Fruit fly (Drosophila melanogaster) whole organism, pupa: Measurements from ENCODE around the gene CG6171.

Experiments used
- CG10348 ChIP-seq: fragments of 200-800 bp; sonication (Bioruptor generic); IDR thresholded peaks from 2 replicates; pipeline ENCODE4 v1.3.6; 2022; ENCODE audit warnings: missing biosample characterization, missing genetic modification characterization
- CG12605 ChIP-seq: fragments of 200-800 bp; sonication (Bioruptor generic); IDR thresholded peaks from 2 replicates; pipeline ENCODE4 v1.3.6; 2022; ENCODE audit warnings: missing biosample characterization, missing genetic modification characterization
- CG13204 ChIP-seq: fragments of 200-800 bp; sonication (Bioruptor generic); optimal IDR thresholded peaks from 2 replicates; lab custom pipeline; 2018; ENCODE audit warnings: missing biosample characterization, mild to moderate bottlenecking, missing genetic modification characterization, moderate library complexity
- CG14655 ChIP-seq: fragments of 200-800 bp; sonication (Bioruptor generic); optimal IDR thresholded peaks from 3 replicates; lab custom pipeline; 2017; ENCODE audit warnings: mild to moderate bottlenecking, missing biosample characterization, missing genetic modification reagents, missing genetic modification characterization
- CG15710 ChIP-seq: fragments of 200-800 bp; sonication (Bioruptor generic); optimal IDR thresholded peaks from 2 replicates; lab custom pipeline; 2018; ENCODE audit warnings: missing biosample characterization, mild to moderate bottlenecking, missing genetic modification characterization, moderate library complexity
- CG17806 ChIP-seq: fragments of 200-800 bp; sonication (Bioruptor generic); optimal IDR thresholded peaks from 2 replicates; lab custom pipeline; 2018; ENCODE audit warnings: missing biosample characterization, mild to moderate bottlenecking, missing genetic modification characterization, moderate library complexity
- CG32121 ChIP-seq: fragments of 200-800 bp; sonication (Bioruptor generic); IDR thresholded peaks from 2 replicates; pipeline ENCODE4 v1.3.6; 2022; ENCODE audit warnings: missing biosample characterization, missing genetic modification characterization
- CG34367 ChIP-seq: fragments of 200-800 bp; sonication (Bioruptor generic); optimal IDR thresholded peaks from 2 replicates; lab custom pipeline; 2018; ENCODE audit warnings: missing biosample characterization, mild to moderate bottlenecking, missing genetic modification characterization
- CG4496 ChIP-seq: fragments of 200-800 bp; sonication (Bioruptor generic); IDR thresholded peaks from 3 replicates; pipeline ENCODE4 v1.3.6; 2022; ENCODE audit warnings: missing biosample characterization, missing genetic modification characterization
- CG8159 ChIP-seq: fragments of 200-800 bp; sonication (Bioruptor generic); optimal IDR thresholded peaks from 3 replicates; lab custom pipeline; 2018; ENCODE audit warnings: missing biosample characterization, mild to moderate bottlenecking, missing genetic modification characterization, moderate library complexity
- CG8301 ChIP-seq: fragments of 200-800 bp; sonication (Bioruptor generic); optimal IDR thresholded peaks from 2 replicates; lab custom pipeline; 2018; ENCODE audit warnings: missing biosample characterization, mild to moderate bottlenecking, missing genetic modification characterization
- CG9948 ChIP-seq: fragments of 200-800 bp; sonication (Bioruptor generic); optimal IDR thresholded peaks from 2 replicates; lab custom pipeline; 2018; ENCODE audit warnings: missing biosample characterization, mild to moderate bottlenecking, missing genetic modification characterization, moderate library complexity
- D1 ChIP-seq: fragments of 200-800 bp; sonication (Bioruptor generic); optimal IDR thresholded peaks from 2 replicates; lab custom pipeline; 2018; ENCODE audit warnings: missing biosample characterization, mild to moderate bottlenecking, missing genetic modification characterization, moderate library complexity
- EcR ChIP-seq: fragments of 200-800 bp; sonication (Bioruptor generic); optimal IDR thresholded peaks from 3 replicates; lab custom pipeline; 2019; ENCODE audit warnings: missing biosample characterization, missing genetic modification characterization, mild to moderate bottlenecking, moderate library complexity, missing genetic modification reagents
- Ets98B ChIP-seq: fragments of 200-800 bp; sonication (Bioruptor generic); IDR thresholded peaks from 2 replicates; pipeline ENCODE4 v1.3.6; 2022; ENCODE audit warnings: missing biosample characterization, missing genetic modification characterization
- Pif1A ChIP-seq: fragments of 200-800 bp; sonication (Bioruptor generic); optimal IDR thresholded peaks from 3 replicates; lab custom pipeline; 2016; ENCODE audit warnings: missing biosample characterization, missing genetic modification characterization
- Pif1B ChIP-seq: fragments of 200-800 bp; sonication (Bioruptor generic); optimal IDR thresholded peaks from 3 replicates; lab custom pipeline; 2016; ENCODE audit warnings: missing biosample characterization, missing genetic modification characterization
- Snoo ChIP-seq: fragments of 200-800 bp; sonication (Bioruptor generic); optimal IDR thresholded peaks from 3 replicates; lab custom pipeline; 2017; ENCODE audit warnings: missing biosample characterization, mild to moderate bottlenecking, missing genetic modification characterization, inconsistent platforms
- fd96Ca ChIP-seq: fragments of 200-800 bp; sonication (Bioruptor generic); IDR thresholded peaks from 3 replicates; pipeline ENCODE4 v1.3.6; 2022; ENCODE audit warnings: missing biosample characterization, missing genetic modification characterization
- gl ChIP-seq: fragments of 200-800 bp; sonication (Bioruptor generic); optimal IDR thresholded peaks from 2 replicates; lab custom pipeline; 2018; ENCODE audit warnings: missing biosample characterization, mild to moderate bottlenecking, missing genetic modification characterization
- rn ChIP-seq: fragments of 200-800 bp; sonication (Bioruptor generic); IDR thresholded peaks from 2 replicates; pipeline ENCODE4 v1.3.6; 2022; ENCODE audit warnings: missing biosample characterization, missing genetic modification characterization

Gene CG6171

dm6 chr3R:15363608-15364007, at the start of gene CG6171:
TSS of gene CG6171 (minus strand) at chr3R:15363857.
- TF ChIP-seq Pif1A (GFP tag; lab: Kevin White, UChicago) (no peak), CG12605 (no peak), CG8301 (no peak), CG9948 (tag; lab: Kevin White, UChicago) (no peak), EcR (no peak), CG15710 (tag; lab: Kevin White, UChicago) (no peak), CG32121 (no peak), CG17806 (tag; lab: Kevin White, UChicago) (no peak), CG13204 (GFP tag; lab: Kevin White, UChicago) (no peak), Ets98B (GFP tag; lab: Robert Waterston, UW) (no peak), rn (GFP tag; lab: Robert Waterston, UW) (no peak), D1 (tag; lab: Kevin White, UChicago) (no peak), Pif1B (GFP tag; lab: Kevin White, UChicago) (no peak), CG34367 (tag; lab: Kevin White, UChicago) (no peak), CG8159 (tag; lab: Kevin White, UChicago) (no peak), Snoo (no peak), fd96Ca (no peak)
- TF ChIP-seq, all 21 proteins: peak for 0

- TF ChIP-seq CG8301 (no peak), CG15710 (tag; lab: Kevin White, UChicago) (no peak), Ets98B (GFP tag; lab: Robert Waterston, UW) (no peak), CG32121 (no peak; the same call in none of the 2 replicates), CG13204 (GFP tag; lab: Kevin White, UChicago) (peak; percentile 24), Pif1A (GFP tag; lab: Kevin White, UChicago) (no peak), EcR (peak; percentile 89), CG10348 (no peak), CG12605 (no peak; the same call in 1 of the 2 replicates)
These were observed 47.3 kb upstream of the CG6171 start for dm6 chr3R:15410689-15411587.

- TF ChIP-seq CG17806 (tag; lab: Kevin White, UChicago) (no peak), CG14655 (GFP tag; lab: Kevin White, UChicago) (peak; percentile 19), Ets98B (GFP tag; lab: Robert Waterston, UW) (peak; percentile 62), CG4496 (GFP tag; lab: Robert Waterston, UW) (peak; percentile 71; the same call in 2 of the 3 replicates), CG15710 (tag; lab: Kevin White, UChicago) (no peak), CG8159 (tag; lab: Kevin White, UChicago) (peak; percentile 9), D1 (tag; lab: Kevin White, UChicago) (no peak), CG9948 (tag; lab: Kevin White, UChicago) (no peak), CG32121 (peak; percentile 24; the same call in 1 of the 2 replicates), rn (GFP tag; lab: Robert Waterston, UW) (peak; percentile 10; the same call in 1 of the 2 replicates), CG10348 (no peak), CG12605 (no peak), CG8301 (no peak), EcR (no peak), Pif1B (GFP tag; lab: Kevin White, UChicago) (no peak), gl (tag; lab: Kevin White, UChicago) (no peak), CG34367 (tag; lab: Kevin White, UChicago) (no peak), CG13204 (GFP tag; lab: Kevin White, UChicago) (no peak), Snoo (peak; percentile 28), Pif1A (GFP tag; lab: Kevin White, UChicago) (no peak), fd96Ca (peak; percentile 73; the same call in 1 of the 3 replicates)
These were observed 46.4 kb upstream of the CG6171 start for dm6 chr3R:15409772-15410688.

dm6 chr3R:15409110-15409771, 45.6 kb upstream of the CG6171 start:
- peak; percentile 0 for TF ChIP-seq Pif1B (GFP tag; lab: Kevin White, UChicago)
- peak; percentile 27 for TF ChIP-seq CG13204 (GFP tag; lab: Kevin White, UChicago)
- peak; percentile 69 for TF ChIP-seq CG32121
- TF ChIP-seq CG10348, result 0 out of 2 replicates have a peak, but pooled peaks have one; percentile 17
- no peak for TF ChIP-seq CG9948 (tag; lab: Kevin White, UChicago)
- TF ChIP-seq CG14655 (GFP tag; lab: Kevin White, UChicago), result peak; percentile 16
- TF ChIP-seq gl (tag; lab: Kevin White, UChicago), result no peak
- TF ChIP-seq fd96Ca, result peak; percentile 75
- TF ChIP-seq Snoo, result no peak
- peak; percentile 74; the same call in 1 of the 2 replicates for TF ChIP-seq Ets98B (GFP tag; lab: Robert Waterston, UW)
- TF ChIP-seq CG34367 (tag; lab: Kevin White, UChicago), result no peak
- TF ChIP-seq D1 (tag; lab: Kevin White, UChicago), result no peak
- TF ChIP-seq rn (GFP tag; lab: Robert Waterston, UW), result peak; percentile 54; the same call in 1 of the 2 replicates
- peak; percentile 29 for TF ChIP-seq Pif1A (GFP tag; lab: Kevin White, UChicago)
